Fruit fly (Drosophila melanogaster): ENCODE results near the gene EMC2A.

Gene EMC2A

dm6 chr3R:17042838-17043569 lies 47.1 kb upstream of the EMC2A start, which contains the start of the genes bdwf and Patr-1 (continued):
- TF ChIP-seq CG10654 (GFP tag; optimal IDR thresholded peaks at IDR 0.05), result no peak
- no peak for TF ChIP-seq Ptx1 (GFP tag; IDR thresholded peaks at IDR 0.05)
- no peak for TF ChIP-seq dan (GFP tag; IDR thresholded peaks at IDR 0.05)
- TF ChIP-seq CG5953 (GFP tag; IDR thresholded peaks at IDR 0.05), result no peak
- TF ChIP-seq PHDP (tag; optimal IDR thresholded peaks at IDR 0.05), result no peak
- peak; percentile 3 to 7 for TF ChIP-seq dpn (GFP tag; optimal IDR thresholded peaks at IDR 0.05)
- TF ChIP-seq YL-1 (GFP tag; optimal IDR thresholded peaks at IDR 0.05), result peak; percentile 48
- peak; percentile 85 for TF ChIP-seq Ets65A (GFP tag)
- TF ChIP-seq Aef1 (GFP tag; IDR thresholded peaks at IDR 0.05), result no peak
- no peak for TF ChIP-seq Fer2 (tag; optimal IDR thresholded peaks at IDR 0.05)
- TF ChIP-seq CG18476 (GFP tag; optimal IDR thresholded peaks at IDR 0.05), result peak; percentile 17
- peak; percentile 46 for TF ChIP-seq CG17186 (GFP tag; optimal IDR thresholded peaks at IDR 0.05)
- TF ChIP-seq ttk (GFP tag; IDR thresholded peaks at IDR 0.05), result no peak
- TF ChIP-seq MESR4 (GFP tag; optimal IDR thresholded peaks at IDR 0.05), result peak; percentile 62
- peak; percentile 33 for TF ChIP-seq CG15601 (tag; optimal IDR thresholded peaks at IDR 0.05)
- TF ChIP-seq CG33557 (GFP tag; optimal IDR thresholded peaks at IDR 0.05), result no peak
- TF ChIP-seq CG6254 (GFP tag; optimal IDR thresholded peaks at IDR 0.05), result no peak
- no peak for TF ChIP-seq CG6175 (GFP tag; IDR thresholded peaks at IDR 0.05)
- TF ChIP-seq Hsf (GFP tag; optimal IDR thresholded peaks at IDR 0.05), result no peak
- peak; percentile 92 for TF ChIP-seq CG3995 (GFP tag; optimal IDR thresholded peaks at IDR 0.05)
- no peak for TF ChIP-seq CG2678 (tag; optimal IDR thresholded peaks at IDR 0.05)
- TF ChIP-seq org-1 (GFP tag; optimal IDR thresholded peaks at IDR 0.05), result no peak
- no peak for TF ChIP-seq TFAM (GFP tag; optimal IDR thresholded peaks at IDR 0.05)
- TF ChIP-seq usp (GFP tag; optimal IDR thresholded peaks at IDR 0.05), result no peak
- peak; percentile 50 for TF ChIP-seq exex (tag; optimal IDR thresholded peaks at IDR 0.05)
- no peak for TF ChIP-seq dmrt11E (tag; optimal IDR thresholded peaks at IDR 0.05)
- TF ChIP-seq CG12744 (GFP tag; optimal IDR thresholded peaks at IDR 0.05), result no peak
- TF ChIP-seq Scr (GFP tag; IDR thresholded peaks at IDR 0.05; ENCODE audit: partially characterized antibody), result peak; percentile 95
- no peak for TF ChIP-seq tx (GFP tag; optimal IDR thresholded peaks at IDR 0.05)
- no peak for TF ChIP-seq GATAe (GFP tag; conservative IDR thresholded peaks at IDR 0.05)
- TF ChIP-seq CG14014 (GFP tag; IDR thresholded peaks at IDR 0.05), result no peak
- peak in 1 of 3 experiments; percentile 36 for TF ChIP-seq lola (GFP tag; optimal IDR thresholded peaks at IDR 0.05)
- TF ChIP-seq zfh2 (GFP tag; optimal IDR thresholded peaks at IDR 0.05), result peak; percentile 2
- TF ChIP-seq lbe (GFP tag; optimal IDR thresholded peaks at IDR 0.05), result peak; percentile 25
- TF ChIP-seq CG11723 (GFP tag; optimal IDR thresholded peaks at IDR 0.05), result no peak
- TF ChIP-seq NC2α (GFP tag; optimal IDR thresholded peaks at IDR 0.05), result no peak
- TF ChIP-seq sr (GFP tag; IDR thresholded peaks at IDR 0.05), result no peak
- peak; percentile 33 for TF ChIP-seq CG1233 (GFP tag; optimal IDR thresholded peaks at IDR 0.05)
- TF ChIP-seq CG11085 (GFP tag; IDR thresholded peaks at IDR 0.05), result no peak
- no peak for TF ChIP-seq aop (GFP tag; IDR thresholded peaks at IDR 0.05)
- peak; percentile 16 for TF ChIP-seq slou (GFP tag; optimal IDR thresholded peaks at IDR 0.05)
- no peak for TF ChIP-seq dati (GFP tag; IDR thresholded peaks at IDR 0.05)
- TF ChIP-seq CG15514 (GFP tag; optimal IDR thresholded peaks at IDR 0.05), result peak; percentile 99
- no peak for TF ChIP-seq yki (optimal IDR thresholded peaks at IDR 0.05)
- TF ChIP-seq CG3838 (GFP tag; optimal IDR thresholded peaks at IDR 0.05), result no peak
- TF ChIP-seq CG7839 (tag; optimal IDR thresholded peaks at IDR 0.05), result no peak
- no peak for TF ChIP-seq zfh1 (GFP tag; IDR thresholded peaks at IDR 0.05)
- peak; percentile 95 for TF ChIP-seq amos (GFP tag; IDR thresholded peaks at IDR 0.05; ENCODE audit: partially characterized antibody)
- no peak for TF ChIP-seq NK7.1 (GFP tag; optimal IDR thresholded peaks at IDR 0.05)
- TF ChIP-seq CG30403 (GFP tag; optimal IDR thresholded peaks at IDR 0.05), result peak; percentile 60
- no peak for TF ChIP-seq H15 (GFP tag; IDR thresholded peaks at IDR 0.05)
